Worm (Caenorhabditis elegans) whole organism, L2 larva: ENCODE measurements around the gene npr-17.
A peak's percentile ranks its signal among the peaks of the same experiment; 100 is the strongest.

ENCODE experiments used
- C34F6.9 ChIP-seq: fragments of 150-350 bp; optimal IDR thresholded peaks from 2 replicates; lab custom pipeline; 2014; ENCODE audit warnings: missing biosample characterization, missing genetic modification characterization
- F13H6.1 ChIP-seq: sonication (generic microtip); optimal IDR thresholded peaks from 2 replicates; lab custom pipeline; 2016; ENCODE audit warnings: missing genetic modification characterization, missing compliant biosample characterization
- R02D3.7 ChIP-seq: fragments of 150-350 bp; optimal IDR thresholded peaks from 2 replicates; lab custom pipeline; 2014; ENCODE audit warnings: missing biosample characterization, missing genetic modification characterization
- Y55F3AM.14 ChIP-seq: fragments of 200-800 bp; sonication (Bioruptor generic); optimal IDR thresholded peaks from 2 replicates; lab custom pipeline; 2018; ENCODE audit warnings: mild to moderate bottlenecking, missing genetic modification characterization, missing compliant biosample characterization
- ZK546.5 ChIP-seq: sonication (generic microtip); optimal IDR thresholded peaks from 2 replicates; lab custom pipeline; 2017; ENCODE audit warnings: missing biosample characterization, missing genetic modification characterization
- alr-1 ChIP-seq: fragments of 150-350 bp; optimal IDR thresholded peaks from 2 replicates; lab custom pipeline; 2014; ENCODE audit warnings: missing biosample characterization, missing genetic modification characterization
- aly-2 ChIP-seq: fragments of 150-350 bp; optimal IDR thresholded peaks from 2 replicates; lab custom pipeline; 2014; ENCODE audit warnings: missing biosample characterization, missing genetic modification characterization
- ama-1 ChIP-seq: fragments of 150-350 bp; optimal IDR thresholded peaks from 2 replicates; lab custom pipeline; 2018; ENCODE audit warnings: inconsistent platforms
- blmp-1 ChIP-seq: sonication (generic microtip); optimal IDR thresholded peaks from 2 replicates; lab custom pipeline; 2017; ENCODE audit warnings: missing genetic modification characterization, mild to moderate bottlenecking, missing compliant biosample characterization, antibody characterized with exemption, moderate library complexity; ENCODE audit not compliant: insufficient read depth
- ceh-16 ChIP-seq: fragments of 150-350 bp; optimal IDR thresholded peaks from 2 replicates; lab custom pipeline; 2014; ENCODE audit warnings: missing biosample characterization, missing genetic modification characterization
- ceh-82 ChIP-seq: fragments of 150-350 bp; optimal IDR thresholded peaks from 2 replicates; lab custom pipeline; 2014; ENCODE audit warnings: missing biosample characterization, missing genetic modification characterization
- crh-2 ChIP-seq: sonication (generic microtip); optimal IDR thresholded peaks from 2 replicates; lab custom pipeline; 2017; ENCODE audit warnings: missing biosample characterization, missing genetic modification characterization
- dmd-4 ChIP-seq: sonication (generic microtip); optimal IDR thresholded peaks from 2 replicates; lab custom pipeline; 2017; ENCODE audit warnings: missing biosample characterization, missing genetic modification characterization
- egl-27 ChIP-seq: sonication (generic microtip); optimal IDR thresholded peaks from 3 replicates; lab custom pipeline; 2017; ENCODE audit warnings: missing biosample characterization, missing genetic modification reagents, missing genetic modification characterization
- elt-1 ChIP-seq: fragments of 150-350 bp; optimal IDR thresholded peaks from 2 replicates; lab custom pipeline; 2014; ENCODE audit warnings: missing biosample characterization, missing genetic modification characterization
- elt-3 ChIP-seq: sonication (generic microtip); optimal IDR thresholded peaks from 2 replicates; lab custom pipeline; 2017; ENCODE audit warnings: missing biosample characterization, missing genetic modification characterization
- fos-1 ChIP-seq: fragments of 150-350 bp; optimal IDR thresholded peaks from 2 replicates; lab custom pipeline; 2014; ENCODE audit warnings: missing biosample characterization, missing genetic modification characterization
- gmeb-1 ChIP-seq: fragments of 150-350 bp; optimal IDR thresholded peaks from 2 replicates; lab custom pipeline; 2014; ENCODE audit warnings: missing biosample characterization, missing genetic modification characterization
- lin-11 ChIP-seq: fragments of 150-350 bp; sonication (generic microtip); optimal IDR thresholded peaks from 2 replicates; lab custom pipeline; 2014; ENCODE audit warnings: missing biosample characterization, missing genetic modification characterization, inconsistent platforms, mixed read lengths
- lin-13 ChIP-seq: fragments of 150-350 bp; optimal IDR thresholded peaks from 2 replicates; lab custom pipeline; 2014; ENCODE audit warnings: missing biosample characterization, missing genetic modification reagents, missing genetic modification characterization
- lin-39 ChIP-seq: fragments of 150-350 bp; optimal IDR thresholded peaks from 2 replicates; lab custom pipeline; 2014; ENCODE audit warnings: missing biosample characterization, missing genetic modification reagents, missing genetic modification characterization
- lsy-2 ChIP-seq, 2 experiments: fragments of 150-350 bp in 1 of 2; sonication (generic microtip) in 1 of 2; optimal IDR thresholded peaks; 2 replicates each; lab custom pipeline; 2014 to 2017; ENCODE audit warnings: missing biosample characterization in 2 of 2, missing genetic modification characterization in 2 of 2
- mab-5 ChIP-seq: fragments of 150-350 bp; optimal IDR thresholded peaks from 2 replicates; lab custom pipeline; 2014; ENCODE audit warnings: missing biosample characterization, missing genetic modification characterization
- mbf-1 ChIP-seq: sonication (generic microtip); optimal IDR thresholded peaks from 2 replicates; lab custom pipeline; 2017; ENCODE audit warnings: missing biosample characterization, missing genetic modification characterization
- mdl-1 ChIP-seq, 2 experiments: fragments of 150-350 bp in 1 of 2; sonication (generic microtip) in 1 of 2; optimal IDR thresholded peaks; 2 replicates each; lab custom pipeline; 2017; ENCODE audit warnings: missing biosample characterization in 2 of 2, missing genetic modification characterization in 2 of 2
- nhr-10 ChIP-seq: sonication (generic microtip); optimal IDR thresholded peaks from 2 replicates; lab custom pipeline; 2017; ENCODE audit warnings: missing biosample characterization, missing genetic modification characterization
- nhr-11 ChIP-seq: fragments of 150-350 bp; optimal IDR thresholded peaks from 2 replicates; lab custom pipeline; 2014; ENCODE audit warnings: missing biosample characterization, missing genetic modification characterization
- nhr-12 ChIP-seq: fragments of 150-350 bp; optimal IDR thresholded peaks from 2 replicates; lab custom pipeline; 2014; ENCODE audit warnings: missing biosample characterization, missing genetic modification characterization
- nhr-129 ChIP-seq: fragments of 150-350 bp; optimal IDR thresholded peaks from 2 replicates; lab custom pipeline; 2014; ENCODE audit warnings: missing biosample characterization, missing genetic modification characterization
- nhr-21 ChIP-seq: fragments of 150-350 bp; optimal IDR thresholded peaks from 2 replicates; lab custom pipeline; 2014; ENCODE audit warnings: missing biosample characterization, missing genetic modification characterization
- nhr-23 ChIP-seq: fragments of 150-350 bp; optimal IDR thresholded peaks from 2 replicates; lab custom pipeline; 2014; ENCODE audit warnings: missing biosample characterization, missing genetic modification reagents, missing genetic modification characterization
- nhr-237 ChIP-seq: fragments of 150-350 bp; optimal IDR thresholded peaks from 2 replicates; lab custom pipeline; 2014; ENCODE audit warnings: missing biosample characterization, missing genetic modification characterization
- nhr-25 ChIP-seq: fragments of 150-350 bp; sonication (generic microtip); optimal IDR thresholded peaks from 3 replicates; lab custom pipeline; 2014; ENCODE audit warnings: missing biosample characterization, missing genetic modification characterization
- nhr-6 ChIP-seq: fragments of 150-350 bp; optimal IDR thresholded peaks from 2 replicates; lab custom pipeline; 2014; ENCODE audit warnings: missing biosample characterization, missing genetic modification characterization
- nhr-77 ChIP-seq: fragments of 150-350 bp; optimal IDR thresholded peaks from 2 replicates; lab custom pipeline; 2014; ENCODE audit warnings: missing biosample characterization, missing genetic modification characterization
- peb-1 ChIP-seq: fragments of 150-350 bp; optimal IDR thresholded peaks from 2 replicates; lab custom pipeline; 2014; ENCODE audit warnings: missing biosample characterization, missing genetic modification characterization
- sem-4 ChIP-seq: fragments of 150-350 bp; optimal IDR thresholded peaks from 2 replicates; lab custom pipeline; 2014; ENCODE audit warnings: missing biosample characterization, missing genetic modification reagents, missing genetic modification characterization
- skn-1 ChIP-seq: sonication (generic microtip); optimal IDR thresholded peaks from 2 replicates; lab custom pipeline; 2017; ENCODE audit warnings: missing biosample characterization, missing genetic modification characterization
- sma-3 ChIP-seq: sonication (generic microtip); optimal IDR thresholded peaks from 2 replicates; lab custom pipeline; 2016; ENCODE audit warnings: missing genetic modification reagents, missing genetic modification characterization, missing compliant biosample characterization
- sma-9 ChIP-seq, 2 experiments: fragments of 150-350 bp in 1 of 2; sonication (generic microtip) in 1 of 2; optimal IDR thresholded peaks; 2 replicates each; lab custom pipeline; 2014 to 2016; ENCODE audit warnings: missing genetic modification characterization in 2 of 2, mild to moderate bottlenecking in 1 of 2, missing biosample characterization in 1 of 2, missing compliant biosample characterization in 1 of 2, missing genetic modification reagents in 1 of 2, moderate library complexity in 1 of 2
- snpc-4 ChIP-seq: fragments of 150-350 bp; optimal IDR thresholded peaks from 2 replicates; lab custom pipeline; 2014; ENCODE audit warnings: missing biosample characterization, missing genetic modification characterization
- unc-39 ChIP-seq: fragments of 150-350 bp; optimal IDR thresholded peaks from 2 replicates; lab custom pipeline; 2014; ENCODE audit warnings: missing biosample characterization, missing genetic modification characterization
- unc-55 ChIP-seq: fragments of 150-350 bp; sonication (generic microtip); optimal IDR thresholded peaks from 3 replicates; lab custom pipeline; 2014; ENCODE audit warnings: missing biosample characterization, missing genetic modification reagents, missing genetic modification characterization
- unc-62 ChIP-seq: fragments of 150-350 bp; optimal IDR thresholded peaks from 2 replicates; lab custom pipeline; 2014; ENCODE audit warnings: missing biosample characterization, missing genetic modification reagents, missing genetic modification characterization
- zag-1 ChIP-seq: fragments of 150-350 bp; optimal IDR thresholded peaks from 2 replicates; lab custom pipeline; 2014; ENCODE audit warnings: missing biosample characterization, missing genetic modification characterization
- ztf-1 ChIP-seq: fragments of 200-800 bp; sonication (Bioruptor generic); conservative IDR thresholded peaks from 2 replicates; pipeline ENCODE4 v1.3.6; 2022; ENCODE audit warnings: missing genetic modification characterization, missing compliant biosample characterization
- ztf-11 ChIP-seq: sonication (generic microtip); optimal IDR thresholded peaks from 2 replicates; lab custom pipeline; 2017; ENCODE audit warnings: missing biosample characterization, missing genetic modification characterization
- ztf-4 ChIP-seq: fragments of 150-350 bp; optimal IDR thresholded peaks from 2 replicates; lab custom pipeline; 2014; ENCODE audit warnings: missing biosample characterization, missing genetic modification characterization

The npr-17 gene

DNA sequence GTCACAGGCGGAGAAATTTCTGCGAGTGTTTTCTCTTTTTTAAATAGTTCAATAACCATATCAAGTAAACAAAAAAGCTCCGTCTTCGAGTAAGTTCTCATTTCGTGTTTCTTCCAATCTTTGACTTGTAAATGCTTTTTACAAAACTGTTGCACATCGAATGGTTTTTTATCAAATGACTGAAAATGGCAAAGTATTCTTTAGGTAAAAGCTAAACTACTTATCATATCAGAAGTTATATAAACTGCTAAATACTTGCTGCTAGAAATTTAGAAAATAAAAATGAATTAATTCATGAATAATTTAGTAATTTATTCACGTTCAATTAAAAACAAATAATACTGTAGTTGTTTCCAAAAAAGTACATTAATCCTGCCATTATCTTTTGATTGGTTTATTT lies 34.7 kb upstream of the npr-17 start, which contains the start of gene F44B9.9:
TSS of gene F44B9.9 (minus strand) at position 101 of the 400 bp plus-strand sequence.
- TF ChIP-seq lin-13 (GFP tag; lab: Kevin White, UChicago): no peak
- no peak for TF ChIP-seq ceh-82 (tag; lab: Kevin White, UChicago)

DNA sequence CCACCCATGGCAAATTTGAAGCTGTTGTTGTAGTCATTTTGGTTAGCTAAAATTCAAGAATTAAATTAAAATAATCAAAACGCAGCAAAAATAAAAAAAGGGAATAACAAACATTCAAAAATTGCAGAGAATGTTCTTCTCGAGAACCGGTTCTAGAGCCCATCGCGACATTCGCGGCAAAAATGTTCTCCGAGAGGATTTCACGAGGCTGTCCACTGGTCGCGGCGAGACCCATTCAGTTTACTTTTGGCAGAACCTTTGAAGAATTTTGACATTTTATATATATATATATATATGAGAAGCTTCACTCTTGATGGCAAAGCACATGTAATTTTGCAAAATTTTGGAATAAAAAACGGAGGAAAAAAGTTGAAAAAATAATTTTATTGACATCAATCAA lies 33.2 kb upstream of the npr-17 start, which contains the start of gene F44B9.8:
TSS of gene F44B9.8 (minus strand) at position 163 of the 400 bp plus-strand sequence.
- TF ChIP-seq nhr-11 (tag; lab: Kevin White, UChicago) (no peak), nhr-10 (tag; lab: Kevin White, UChicago) (no peak), Y55F3AM.14 (no peak), mdl-1 (tag; optimal IDR thresholded peaks at IDR 0.05; lab: Kevin White, UChicago) (no peak), mbf-1 (tag; lab: Kevin White, UChicago) (no peak), elt-1 (tag; lab: Kevin White, UChicago) (no peak), aly-2 (no peak), ztf-4 (tag; lab: Kevin White, UChicago) (no peak), ZK546.5 (tag; lab: Kevin White, UChicago) (no peak), nhr-23 (tag; lab: Kevin White, UChicago) (no peak), nhr-77 (tag; lab: Kevin White, UChicago) (no peak), mab-5 (no peak), nhr-237 (tag; lab: Kevin White, UChicago) (no peak), blmp-1 (peak; percentile 23), elt-3 (tag; lab: Kevin White, UChicago) (no peak), sma-3 (GFP tag; lab: Kevin White, UChicago) (peak; percentile 57), lin-13 (GFP tag; lab: Kevin White, UChicago) (peak; percentile 63), sma-9 (GFP tag; optimal IDR thresholded peaks at IDR 0.05; lab: Kevin White, UChicago) (peak; percentile 50), sma-9 (tag; optimal IDR thresholded peaks at IDR 0.05; lab: Kevin White, UChicago) (no peak), F13H6.1 (tag; lab: Kevin White, UChicago) (peak; percentile 69), egl-27 (no peak), ceh-82 (tag; lab: Kevin White, UChicago) (no peak), C34F6.9 (tag; lab: Kevin White, UChicago) (peak; percentile 41), crh-2 (peak; percentile 81), R02D3.7 (tag; lab: Kevin White, UChicago) (no peak), nhr-12 (tag; lab: Kevin White, UChicago) (no peak), lin-39 (tag; lab: Kevin White, UChicago) (no peak), dmd-4 (no peak), ztf-11 (tag; lab: Kevin White, UChicago) (no peak), lsy-2 (tag; optimal IDR thresholded peaks at IDR 0.05; lab: Kevin White, UChicago) (peak; percentile 15 to 83), skn-1 (tag; lab: Kevin White, UChicago) (no peak), ceh-16 (tag; lab: Kevin White, UChicago) (no peak), unc-62 (GFP tag; lab: Kevin White, UChicago) (no peak), nhr-129 (no peak), nhr-6 (tag; lab: Kevin White, UChicago) (no peak), unc-55 (GFP tag; lab: Kevin White, UChicago) (peak; percentile 72), nhr-25 (tag; lab: Kevin White, UChicago) (peak; percentile 75), unc-39 (no peak), ama-1 (no peak), peb-1 (tag; lab: Kevin White, UChicago) (no peak), lin-11 (tag; lab: Kevin White, UChicago) (no peak), gmeb-1 (tag; lab: Kevin White, UChicago) (peak; percentile 71), nhr-21 (tag; lab: Kevin White, UChicago) (no peak), zag-1 (tag; lab: Kevin White, UChicago) (no peak), sem-4 (peak; percentile 40), alr-1 (no peak), ztf-1 (GFP tag; lab: Robert Waterston, UW) (no peak), snpc-4 (no peak), fos-1 (tag; lab: Kevin White, UChicago) (peak; percentile 38)
